Worm (Caenorhabditis elegans) whole organism, L3 larva: ENCODE results near the gene W08E12.7.

Experiments used
- R02D3.7 ChIP-seq: fragments of 150-350 bp; optimal IDR thresholded peaks from 2 replicates; lab custom pipeline; 2014; ENCODE audit warnings: missing biosample characterization, missing genetic modification characterization
- ZK546.5 ChIP-seq: sonication (generic microtip); optimal IDR thresholded peaks from 2 replicates; lab custom pipeline; 2017; ENCODE audit warnings: missing biosample characterization, missing genetic modification characterization
- aly-2 ChIP-seq: fragments of 150-350 bp; optimal IDR thresholded peaks from 2 replicates; lab custom pipeline; 2014; ENCODE audit warnings: missing biosample characterization, missing genetic modification characterization
- ceh-16 ChIP-seq: sonication (generic microtip); optimal IDR thresholded peaks from 2 replicates; lab custom pipeline; 2017; ENCODE audit warnings: missing biosample characterization, missing genetic modification characterization
- ceh-28 ChIP-seq: fragments of 150-350 bp; optimal IDR thresholded peaks from 2 replicates; lab custom pipeline; 2014; ENCODE audit warnings: missing biosample characterization, missing genetic modification reagents, missing genetic modification characterization
- ceh-82 ChIP-seq: fragments of 150-350 bp; optimal IDR thresholded peaks from 2 replicates; lab custom pipeline; 2014; ENCODE audit warnings: missing biosample characterization, missing genetic modification characterization
- ceh-9 ChIP-seq: sonication (generic microtip); optimal IDR thresholded peaks from 2 replicates; lab custom pipeline; 2018; ENCODE audit warnings: missing biosample characterization, missing genetic modification characterization
- daf-12 ChIP-seq: fragments of 150-350 bp; optimal IDR thresholded peaks from 2 replicates; lab custom pipeline; 2014; ENCODE audit warnings: missing biosample characterization, missing genetic modification reagents, missing genetic modification characterization
- egl-5 ChIP-seq: fragments of 150-350 bp; optimal IDR thresholded peaks from 2 replicates; lab custom pipeline; 2017; ENCODE audit warnings: missing biosample characterization, missing genetic modification reagents, missing genetic modification characterization, inconsistent platforms
- elt-1 ChIP-seq: fragments of 150-350 bp; optimal IDR thresholded peaks from 2 replicates; lab custom pipeline; 2014; ENCODE audit warnings: missing biosample characterization, missing genetic modification characterization
- elt-2 ChIP-seq: sonication (generic microtip); optimal IDR thresholded peaks from 2 replicates; lab custom pipeline; 2016; ENCODE audit warnings: missing genetic modification reagents, mild to moderate bottlenecking, missing genetic modification characterization, missing compliant biosample characterization
- elt-3 ChIP-seq, 3 experiments: fragments of 150-350 bp in 1 of 3; sonication (generic microtip) in 2 of 3; optimal IDR thresholded peaks; 2 replicates in 2 of 3; 4 replicates in 1 of 3; lab custom pipeline; 2014 to 2017; ENCODE audit warnings: missing biosample characterization in 3 of 3, missing genetic modification characterization in 3 of 3
- eor-1 ChIP-seq, 2 experiments: fragments of 150-350 bp; optimal IDR thresholded peaks; 2 replicates each; lab custom pipeline; 2014 to 2018; ENCODE audit warnings: missing biosample characterization in 2 of 2, missing genetic modification characterization in 2 of 2
- hmg-11 ChIP-seq: sonication (generic microtip); optimal IDR thresholded peaks from 2 replicates; lab custom pipeline; 2016; ENCODE audit warnings: missing genetic modification characterization, missing compliant biosample characterization
- jun-1 ChIP-seq: fragments of 150-350 bp; optimal IDR thresholded peaks from 2 replicates; lab custom pipeline; 2014; ENCODE audit warnings: missing biosample characterization, missing genetic modification reagents, missing genetic modification characterization
- lin-15B ChIP-seq: fragments of 150-350 bp; optimal IDR thresholded peaks from 2 replicates; lab custom pipeline; 2014; ENCODE audit warnings: missing biosample characterization, missing genetic modification characterization
- lsy-12 ChIP-seq: sonication (generic microtip); optimal IDR thresholded peaks from 2 replicates; lab custom pipeline; 2016; ENCODE audit warnings: mild to moderate bottlenecking, missing genetic modification characterization, missing compliant biosample characterization
- nfya-1 ChIP-seq: sonication (generic microtip); optimal IDR thresholded peaks from 2 replicates; lab custom pipeline; 2017; ENCODE audit warnings: missing genetic modification characterization, mild to moderate bottlenecking, missing compliant biosample characterization, antibody characterized with exemption, moderate library complexity; ENCODE audit not compliant: insufficient read depth
- nhr-11 ChIP-seq: fragments of 150-350 bp; optimal IDR thresholded peaks from 2 replicates; lab custom pipeline; 2014; ENCODE audit warnings: missing biosample characterization, missing genetic modification characterization
- nhr-12 ChIP-seq: fragments of 150-350 bp; optimal IDR thresholded peaks from 2 replicates; lab custom pipeline; 2014; ENCODE audit warnings: missing biosample characterization, missing genetic modification characterization
- nhr-23 ChIP-seq: fragments of 150-350 bp; optimal IDR thresholded peaks from 2 replicates; lab custom pipeline; 2014; ENCODE audit warnings: missing biosample characterization, missing genetic modification reagents, missing genetic modification characterization
- nhr-25 ChIP-seq: sonication (generic microtip); optimal IDR thresholded peaks from 2 replicates; lab custom pipeline; 2017; ENCODE audit warnings: missing biosample characterization, missing genetic modification characterization
- nhr-28 ChIP-seq: fragments of 150-350 bp; optimal IDR thresholded peaks from 2 replicates; lab custom pipeline; 2014; ENCODE audit warnings: missing biosample characterization, missing genetic modification characterization
- nhr-76 ChIP-seq: fragments of 150-350 bp; sonication (generic microtip); optimal IDR thresholded peaks from 5 replicates; lab custom pipeline; 2014; ENCODE audit warnings: missing biosample characterization, missing genetic modification characterization
- nhr-77 ChIP-seq: fragments of 150-350 bp; optimal IDR thresholded peaks from 2 replicates; lab custom pipeline; 2014; ENCODE audit warnings: missing biosample characterization, missing genetic modification characterization
- pha-4 ChIP-seq: fragments of 150-350 bp; optimal IDR thresholded peaks from 2 replicates; lab custom pipeline; 2014; ENCODE audit warnings: missing biosample characterization, missing genetic modification reagents, missing genetic modification characterization
- pqm-1 ChIP-seq: fragments of 150-350 bp; optimal IDR thresholded peaks from 2 replicates; lab custom pipeline; 2017; ENCODE audit warnings: missing biosample characterization, missing genetic modification characterization, inconsistent platforms
- skn-1 ChIP-seq: fragments of 150-350 bp; optimal IDR thresholded peaks from 2 replicates; lab custom pipeline; 2014; ENCODE audit warnings: missing biosample characterization, missing genetic modification characterization
- tbx-2 ChIP-seq: sonication (generic microtip); optimal IDR thresholded peaks from 2 replicates; lab custom pipeline; 2016; ENCODE audit warnings: mild to moderate bottlenecking, missing genetic modification characterization, missing compliant biosample characterization
- unc-39 ChIP-seq: sonication (generic microtip); optimal IDR thresholded peaks from 4 replicates; lab custom pipeline; 2017; ENCODE audit warnings: missing biosample characterization, missing genetic modification characterization
- zag-1 ChIP-seq: fragments of 150-350 bp; optimal IDR thresholded peaks from 2 replicates; lab custom pipeline; 2014; ENCODE audit warnings: missing biosample characterization, missing genetic modification characterization
- ztf-4 ChIP-seq: fragments of 150-350 bp; optimal IDR thresholded peaks from 2 replicates; lab custom pipeline; 2014; ENCODE audit warnings: missing biosample characterization, missing genetic modification characterization

Gene W08E12.7

ce11 chrIV:3246873-3247272 lies 48.1 kb upstream of the W08E12.7 start:
- no peak for TF ChIP-seq daf-12 (tag; lab: Kevin White, UChicago)
- no peak for TF ChIP-seq ceh-28 (tag; lab: Kevin White, UChicago)
- TF ChIP-seq R02D3.7 (tag; lab: Kevin White, UChicago): no peak
- no peak for TF ChIP-seq nhr-25 (tag; lab: Kevin White, UChicago)
- TF ChIP-seq nhr-11 (tag; lab: Kevin White, UChicago): no peak
- TF ChIP-seq jun-1: no peak
- TF ChIP-seq nhr-23: no peak
- no peak for TF ChIP-seq ZK546.5 (tag; lab: Kevin White, UChicago)
- TF ChIP-seq skn-1 (tag; lab: Kevin White, UChicago): no peak
- TF ChIP-seq nhr-77: no peak

- TF ChIP-seq ztf-4 (tag; lab: Kevin White, UChicago): no peak
- TF ChIP-seq nhr-12 (tag; lab: Kevin White, UChicago): no peak
- no peak for TF ChIP-seq ceh-9 (tag; lab: Kevin White, UChicago)
- TF ChIP-seq egl-5 (tag; lab: Kevin White, UChicago): no peak
- TF ChIP-seq nhr-76: no peak
- no peak for TF ChIP-seq nhr-23
- TF ChIP-seq nhr-11 (tag; lab: Kevin White, UChicago): no peak
- no peak for TF ChIP-seq lsy-12 (tag; lab: Kevin White, UChicago)
Observed at ce11 chrIV:3250020-3250419, 44.9 kb upstream of the W08E12.7 start.

- TF ChIP-seq ceh-82 (tag; lab: Kevin White, UChicago): no peak
- TF ChIP-seq skn-1 (tag; lab: Kevin White, UChicago): no peak
- no peak for TF ChIP-seq nhr-12 (tag; lab: Kevin White, UChicago)
- TF ChIP-seq nhr-77: no peak
- TF ChIP-seq, all 47 proteins: peak for 0
Observed at ce11 chrIV:3251551-3251950, 43.4 kb upstream of the W08E12.7 start.

ce11 chrIV:3252047-3252446 lies 42.9 kb upstream of the W08E12.7 start:
- TF ChIP-seq ceh-28 (tag; lab: Kevin White, UChicago) (no peak), lin-15B (tag; lab: Kevin White, UChicago) (no peak), aly-2 (tag; lab: Kevin White, UChicago) (no peak), nhr-12 (tag; lab: Kevin White, UChicago) (no peak), nhr-25 (tag; lab: Kevin White, UChicago) (no peak), eor-1 (tag; optimal IDR thresholded peaks at IDR 0.05; lab: Kevin White, UChicago) (no peak), tbx-2 (no peak), elt-3 (tag; optimal IDR thresholded peaks at IDR 0.05; lab: Kevin White, UChicago) (no peak), nhr-28 (no peak), nhr-76 (no peak), unc-39 (tag; lab: Kevin White, UChicago) (no peak), jun-1 (no peak), nhr-11 (tag; lab: Kevin White, UChicago) (no peak), nhr-23 (no peak), ceh-16 (tag; lab: Kevin White, UChicago) (no peak), pha-4 (tag; lab: Kevin White, UChicago) (no peak)
- TF ChIP-seq, all 47 proteins: peak for 0

- no peak for TF ChIP-seq aly-2 (tag; lab: Kevin White, UChicago)
- no peak for TF ChIP-seq pha-4 (tag; lab: Kevin White, UChicago)
- TF ChIP-seq jun-1: no peak
- no peak for TF ChIP-seq nhr-25 (tag; lab: Kevin White, UChicago)
- no peak for TF ChIP-seq ZK546.5 (tag; lab: Kevin White, UChicago)
- TF ChIP-seq elt-2 (tag; lab: Kevin White, UChicago): no peak
- no peak for TF ChIP-seq zag-1 (tag; lab: Kevin White, UChicago)
- no peak for TF ChIP-seq nhr-12 (tag; lab: Kevin White, UChicago)
- TF ChIP-seq ztf-4 (tag; lab: Kevin White, UChicago): no peak
- TF ChIP-seq pqm-1 (tag; lab: Kevin White, UChicago): no peak
- no peak for TF ChIP-seq tbx-2
Observed at ce11 chrIV:3254443-3254842, 40.5 kb upstream of the W08E12.7 start, which contains the start of gene dmd-9. dmd-9 (minus strand) TSS chrIV:3254543.

- no peak for TF ChIP-seq elt-1 (tag; lab: Kevin White, UChicago)
- no peak for TF ChIP-seq hmg-11 (tag; lab: Kevin White, UChicago)
- TF ChIP-seq ztf-4 (tag; lab: Kevin White, UChicago): no peak
- TF ChIP-seq ceh-9 (tag; lab: Kevin White, UChicago): no peak
- no peak for TF ChIP-seq lsy-12 (tag; lab: Kevin White, UChicago)
- TF ChIP-seq nhr-23: peak; percentile 16
- no peak for TF ChIP-seq nfya-1
- no peak for TF ChIP-seq nhr-12 (tag; lab: Kevin White, UChicago)
- TF ChIP-seq, all 47 proteins: peak for 1
Observed at ce11 chrIV:3256866-3257265, 38.1 kb upstream of the W08E12.7 start.
